Fruit fly (Drosophila melanogaster): ENCODE results near the gene PIG-S.

DNA sequence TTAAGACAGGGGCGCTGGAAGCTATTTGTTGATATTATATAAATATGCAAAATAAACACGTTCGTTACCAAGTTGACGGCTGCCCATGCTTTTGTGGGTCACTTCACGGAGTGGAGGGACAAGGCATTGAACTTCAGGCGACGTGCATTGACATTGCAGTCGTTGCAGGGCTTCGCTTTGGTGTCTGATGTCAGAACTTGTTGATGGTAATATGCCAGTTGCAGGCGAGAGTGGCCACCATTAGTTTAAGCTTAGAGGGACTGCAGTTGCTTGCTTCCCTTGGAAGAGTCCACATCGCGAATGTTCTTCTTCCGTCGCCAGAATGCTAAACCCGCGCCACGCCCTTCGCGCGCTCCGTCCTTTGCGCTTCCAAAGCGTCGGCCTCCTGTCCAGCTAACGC is 29.7 kb upstream of the PIG-S start, which contains the start of gene mah:
- TF ChIP-seq Hnf4 (GFP tag; optimal IDR thresholded peaks at IDR 0.05): no peak
- no peak for TF ChIP-seq Hr78 (GFP tag; optimal IDR thresholded peaks at IDR 0.05)

Data from whole organism, wandering third instar larva.